Worm (Caenorhabditis elegans): ENCODE results near the gene hint-3.

The hint-3 gene

ce11 chrV:7728003-7728678, 32.1 kb upstream of the hint-3 start (continued):
- TF ChIP-seq hif-1 (tag; optimal IDR thresholded peaks at IDR 0.05) = peak; percentile 4 to 76
- TF ChIP-seq Y48G9A.11 (GFP tag; IDR thresholded peaks at IDR 0.05) = no peak
- TF ChIP-seq dpl-1 (GFP tag; optimal IDR thresholded peaks at IDR 0.05) = peak; percentile 48
- TF ChIP-seq ceh-82 (tag; optimal IDR thresholded peaks at IDR 0.05) = no peak
- no peak for TF ChIP-seq snpc-4 (tag; optimal IDR thresholded peaks at IDR 0.05)
- TF ChIP-seq zag-1 (tag; optimal IDR thresholded peaks at IDR 0.05) = peak; percentile 53

- peak in 1 of 2 experiments; percentile 55 for TF ChIP-seq unc-62 (GFP tag; optimal IDR thresholded peaks at IDR 0.05 in 1 of 2)
- no peak for TF ChIP-seq unc-62 (tag; optimal IDR thresholded peaks at IDR 0.05)
- no peak for TF ChIP-seq aha-1 (tag)
Observed at ce11 chrV:7728679-7729027, 31.6 kb upstream of the hint-3 start, which contains the start of gene Y97E10C.1. TSS of gene Y97E10C.1 (plus strand) at chrV:7728879.

- TF ChIP-seq rbr-2 (tag; optimal IDR thresholded peaks at IDR 0.05) (peak; percentile 56), zfp-3 (GFP tag; conservative IDR thresholded peaks at IDR 0.05) (no peak), arid-1 (GFP tag; conservative IDR thresholded peaks at IDR 0.05) (0 out of 2 replicates have a peak, but pooled peaks have one; percentile 61), daf-19 (GFP tag; conservative IDR thresholded peaks at IDR 0.05) (no peak), Y5F2A.4 (GFP tag; optimal IDR thresholded peaks at IDR 0.05) (peak; percentile 52), gei-8 (GFP tag; optimal IDR thresholded peaks at IDR 0.05) (peak; percentile 24), sdz-12 (GFP tag; optimal IDR thresholded peaks at IDR 0.05) (no peak), tra-1 (GFP tag; IDR thresholded peaks at IDR 0.05) (no peak), zip-11 (GFP tag; IDR thresholded peaks at IDR 0.05) (no peak), fos-1 (tag; optimal IDR thresholded peaks at IDR 0.05) (no peak), nhr-6 (tag; optimal IDR thresholded peaks at IDR 0.05) (peak; percentile 37), dmd-6 (GFP tag; IDR thresholded peaks at IDR 0.05) (peak; percentile 37; the same call in 1 of the 2 replicates), ces-1 (GFP tag; optimal IDR thresholded peaks at IDR 0.05) (no peak), fkh-10 (GFP tag; optimal IDR thresholded peaks at IDR 0.05) (no peak), dmd-9 (GFP tag; IDR thresholded peaks at IDR 0.05) (peak; percentile 61; the same call in 1 of the 2 replicates), dpl-1 (GFP tag; optimal IDR thresholded peaks at IDR 0.05) (peak; percentile 38), nhr-11 (tag; optimal IDR thresholded peaks at IDR 0.05) (no peak), mxl-2 (GFP tag; conservative IDR thresholded peaks at IDR 0.05) (no peak), ama-1 (optimal IDR thresholded peaks at IDR 0.05) (no peak), dmd-8 (GFP tag; IDR thresholded peaks at IDR 0.05) (0 out of 2 replicates have a peak, but pooled peaks have one; percentile 10), ceh-20 (GFP tag; IDR thresholded peaks at IDR 0.05) (no peak), attf-4 (tag; optimal IDR thresholded peaks at IDR 0.05) (no peak), lsy-2 (tag; optimal IDR thresholded peaks at IDR 0.05) (peak in 1 of 2 experiments; percentile 68), pha-4 (GFP tag; IDR thresholded peaks at IDR 0.05) (peak; percentile 25; the same call in 1 of the 2 replicates), pha-4 (tag; optimal IDR thresholded peaks at IDR 0.05) (no peak), nhr-28 (tag; optimal IDR thresholded peaks at IDR 0.05) (peak; percentile 7), lin-15B (tag; optimal IDR thresholded peaks at IDR 0.05) (no peak), ceh-62 (tag; optimal IDR thresholded peaks at IDR 0.05) (no peak), nhr-111 (GFP tag; optimal IDR thresholded peaks at IDR 0.05) (no peak), T26A8.4 (GFP tag; IDR thresholded peaks at IDR 0.05) (peak; percentile 77), nhr-41 (GFP tag; IDR thresholded peaks at IDR 0.05) (no peak), jun-1 (tag; optimal IDR thresholded peaks at IDR 0.05) (no peak), madf-5 (GFP tag; IDR thresholded peaks at IDR 0.05) (no peak), hlh-11 (tag; optimal IDR thresholded peaks at IDR 0.05) (peak; percentile 60), lin-29 (GFP tag; IDR thresholded peaks at IDR 0.05) (no peak), F49E8.2 (tag; optimal IDR thresholded peaks at IDR 0.05; ENCODE audit: borderline replicate concordance) (no peak), ceh-44 (GFP tag; IDR thresholded peaks at IDR 0.05) (0 out of 2 replicates have a peak, but pooled peaks have one; percentile 6), duxl-1 (tag; optimal IDR thresholded peaks at IDR 0.05; ENCODE audit: poor library complexity) (peak; percentile 42), pqm-1 (tag; optimal IDR thresholded peaks at IDR 0.05) (no peak), zag-1 (tag; optimal IDR thresholded peaks at IDR 0.05) (no peak), nhr-48 (tag; optimal IDR thresholded peaks at IDR 0.05) (no peak)
Observed at ce11 chrV:7730488-7730887, 29.8 kb upstream of the hint-3 start.
